Fruit fly (Drosophila melanogaster) whole organism, prepupa: ENCODE data around the gene CG46311.

Source experiments
- Blimp-1 ChIP-seq: fragments of 200-800 bp; sonication (Bioruptor generic); optimal IDR thresholded peaks from 3 replicates; lab custom pipeline; 2017; ENCODE audit warnings: missing biosample characterization, missing genetic modification characterization, mild to moderate bottlenecking, moderate library complexity, missing genetic modification reagents
- CG10669 ChIP-seq: fragments of 200-800 bp; sonication (Bioruptor generic); optimal IDR thresholded peaks from 3 replicates; lab custom pipeline; 2018; ENCODE audit warnings: missing biosample characterization, mild to moderate bottlenecking, missing genetic modification characterization, moderate library complexity
- CG11294 ChIP-seq: fragments of 200-800 bp; sonication (Bioruptor generic); IDR thresholded peaks from 2 replicates; pipeline ENCODE4 v1.3.6; 2022; ENCODE audit warnings: missing biosample characterization, missing genetic modification characterization
- CG11762 ChIP-seq: fragments of 200-800 bp; sonication (Bioruptor generic); optimal IDR thresholded peaks from 3 replicates; lab custom pipeline; 2016; ENCODE audit warnings: missing biosample characterization, missing genetic modification characterization; ENCODE audit not compliant: insufficient read depth
- CG11902 ChIP-seq: fragments of 200-800 bp; sonication (Bioruptor generic); optimal IDR thresholded peaks from 3 replicates; lab custom pipeline; 2016; ENCODE audit warnings: missing biosample characterization, missing genetic modification characterization
- CG1621 ChIP-seq: fragments of 200-800 bp; sonication (Bioruptor generic); optimal IDR thresholded peaks from 3 replicates; lab custom pipeline; 2018; ENCODE audit warnings: missing biosample characterization, mild to moderate bottlenecking, missing genetic modification characterization
- CG16779 ChIP-seq: fragments of 200-800 bp; sonication (Bioruptor generic); optimal IDR thresholded peaks from 3 replicates; lab custom pipeline; 2017; ENCODE audit warnings: missing biosample characterization, mild to moderate bottlenecking, missing genetic modification characterization
- CG32006 ChIP-seq: fragments of 200-800 bp; sonication (Bioruptor generic); optimal IDR thresholded peaks from 3 replicates; lab custom pipeline; 2017; ENCODE audit warnings: missing biosample characterization, mild to moderate bottlenecking, missing genetic modification characterization
- CG34406 ChIP-seq: fragments of 200-800 bp; sonication (Bioruptor generic); optimal IDR thresholded peaks from 3 replicates; lab custom pipeline; 2016; ENCODE audit warnings: missing biosample characterization, missing genetic modification characterization
- CG3919 ChIP-seq: fragments of 200-800 bp; sonication (Bioruptor generic); optimal IDR thresholded peaks from 3 replicates; lab custom pipeline; 2016; ENCODE audit warnings: missing biosample characterization, missing genetic modification characterization
- CG6163 ChIP-seq: fragments of 200-800 bp; sonication (Bioruptor generic); IDR thresholded peaks from 3 replicates; pipeline ENCODE4 v1.3.6; 2022; ENCODE audit warnings: missing biosample characterization, missing genetic modification characterization
- CG6276 ChIP-seq: fragments of 200-800 bp; sonication (Bioruptor generic); optimal IDR thresholded peaks from 2 replicates; lab custom pipeline; 2017; ENCODE audit warnings: missing biosample characterization, mild to moderate bottlenecking, missing genetic modification characterization
- CG6808 ChIP-seq: fragments of 200-800 bp; sonication (Bioruptor generic); optimal IDR thresholded peaks from 3 replicates; lab custom pipeline; 2017; ENCODE audit warnings: missing biosample characterization, missing genetic modification characterization, mild to moderate bottlenecking, moderate library complexity, missing genetic modification reagents
- CG7368 ChIP-seq: fragments of 200-800 bp; sonication (Bioruptor generic); optimal IDR thresholded peaks from 3 replicates; lab custom pipeline; 2016; ENCODE audit warnings: missing biosample characterization, missing genetic modification characterization
- CG8632 ChIP-seq: fragments of 200-800 bp; sonication (Bioruptor generic); optimal IDR thresholded peaks from 3 replicates; lab custom pipeline; 2016; ENCODE audit warnings: missing biosample characterization, missing genetic modification characterization
- CG9139 ChIP-seq: fragments of 200-800 bp; sonication (Bioruptor generic); optimal IDR thresholded peaks from 3 replicates; lab custom pipeline; 2017; ENCODE audit warnings: missing biosample characterization, mild to moderate bottlenecking, missing genetic modification characterization
- Eip93F ChIP-seq: fragments of 200-800 bp; sonication (Bioruptor generic); optimal IDR thresholded peaks from 2 replicates; lab custom pipeline; 2016; ENCODE audit warnings: missing biosample characterization, mild to moderate bottlenecking, missing genetic modification characterization
- Ets21C ChIP-seq: fragments of 200-800 bp; sonication (Bioruptor generic); optimal IDR thresholded peaks from 3 replicates; lab custom pipeline; 2016; ENCODE audit warnings: missing biosample characterization, missing genetic modification characterization
- Ets96B ChIP-seq: fragments of 200-800 bp; optimal IDR thresholded peaks from 2 replicates; lab custom pipeline; 2019; ENCODE audit warnings: missing biosample characterization, mild to moderate bottlenecking, missing genetic modification characterization, moderate library complexity
- Gug ChIP-seq: fragments of 200-800 bp; sonication (Bioruptor generic); IDR thresholded peaks from 2 replicates; pipeline ENCODE4 v1.3.6; 2022; ENCODE audit warnings: missing biosample characterization, missing genetic modification characterization
- Hr38 ChIP-seq: sonication (Bioruptor generic); optimal IDR thresholded peaks from 2 replicates; lab custom pipeline; 2016; ENCODE audit warnings: missing biosample characterization, missing genetic modification characterization
- Hr4 ChIP-seq: fragments of 200-800 bp; sonication (Bioruptor generic); optimal IDR thresholded peaks from 3 replicates; lab custom pipeline; 2016; ENCODE audit warnings: missing biosample characterization, missing genetic modification characterization
- Lpt ChIP-seq: fragments of 200-800 bp; sonication (Bioruptor generic); optimal IDR thresholded peaks from 3 replicates; lab custom pipeline; 2016; ENCODE audit warnings: missing biosample characterization, missing genetic modification characterization
- OdsH ChIP-seq: fragments of 200-800 bp; sonication (Bioruptor generic); optimal IDR thresholded peaks from 3 replicates; lab custom pipeline; 2016; ENCODE audit warnings: missing biosample characterization, missing genetic modification characterization
- Sox14 ChIP-seq: fragments of 200-800 bp; sonication (Bioruptor generic); optimal IDR thresholded peaks from 3 replicates; lab custom pipeline; 2016; ENCODE audit warnings: missing biosample characterization, missing genetic modification characterization
- achi ChIP-seq: fragments of 200-800 bp; sonication (Bioruptor generic); optimal IDR thresholded peaks from 3 replicates; lab custom pipeline; 2016; ENCODE audit warnings: missing biosample characterization, missing genetic modification characterization
- dac ChIP-seq: fragments of 200-800 bp; sonication (Bioruptor generic); optimal IDR thresholded peaks from 2 replicates; lab custom pipeline; 2017; ENCODE audit warnings: missing biosample characterization, mild to moderate bottlenecking, missing genetic modification characterization
- dsx ChIP-seq: fragments of 200-800 bp; optimal IDR thresholded peaks from 3 replicates; lab custom pipeline; 2019; ENCODE audit warnings: missing biosample characterization, mild to moderate bottlenecking, missing genetic modification characterization, moderate library complexity; ENCODE audit not compliant: poor library complexity, severe bottlenecking
- eg ChIP-seq: fragments of 200-800 bp; sonication (Bioruptor generic); IDR thresholded peaks from 3 replicates; pipeline ENCODE4 v1.3.6; 2022; ENCODE audit warnings: missing biosample characterization, missing genetic modification characterization
- esn ChIP-seq: fragments of 200-800 bp; sonication (Bioruptor generic); optimal IDR thresholded peaks from 2 replicates; lab custom pipeline; 2016; ENCODE audit warnings: missing biosample characterization, mild to moderate bottlenecking, missing genetic modification characterization, moderate library complexity
- fd85E ChIP-seq: fragments of 200-800 bp; sonication (Bioruptor generic); optimal IDR thresholded peaks from 3 replicates; lab custom pipeline; 2016; ENCODE audit warnings: missing biosample characterization, missing genetic modification characterization
- fkh ChIP-seq: fragments of 200-800 bp; sonication (Bioruptor generic); optimal IDR thresholded peaks from 3 replicates; lab custom pipeline; 2017; ENCODE audit warnings: missing biosample characterization, mild to moderate bottlenecking, missing genetic modification characterization, moderate library complexity
- net ChIP-seq: fragments of 200-800 bp; sonication (Bioruptor generic); optimal IDR thresholded peaks from 3 replicates; lab custom pipeline; 2016; ENCODE audit warnings: missing biosample characterization, missing genetic modification characterization
- pdm3 ChIP-seq: fragments of 200-800 bp; sonication (Bioruptor generic); optimal IDR thresholded peaks from 3 replicates; lab custom pipeline; 2016; ENCODE audit warnings: missing biosample characterization, missing genetic modification characterization
- salr ChIP-seq, 2 experiments: fragments of 200-800 bp; sonication (Bioruptor generic); optimal IDR thresholded peaks; 3 replicates each; lab custom pipeline; 2016 to 2018; ENCODE audit warnings: missing biosample characterization in 2 of 2, missing genetic modification characterization in 2 of 2, mild to moderate bottlenecking in 1 of 2
- spab ChIP-seq: fragments of 200-800 bp; sonication (Bioruptor generic); optimal IDR thresholded peaks from 2 replicates; lab custom pipeline; 2017; ENCODE audit warnings: missing biosample characterization, mild to moderate bottlenecking, missing genetic modification characterization, missing genetic modification reagents
- ss ChIP-seq, 2 experiments: fragments of 200-800 bp; sonication (Bioruptor generic); optimal IDR thresholded peaks; 2 replicates in 1 of 2; 3 replicates in 1 of 2; lab custom pipeline; 2017 to 2018; ENCODE audit warnings: mild to moderate bottlenecking in 2 of 2, missing biosample characterization in 2 of 2, missing genetic modification characterization in 2 of 2, moderate library complexity in 1 of 2
- svp ChIP-seq: fragments of 200-800 bp; sonication (Bioruptor generic); peaks from one replicate; lab custom pipeline; 2016; ENCODE audit warnings: missing biosample characterization, missing genetic modification characterization
- topi ChIP-seq: fragments of 200-800 bp; sonication (Bioruptor generic); optimal IDR thresholded peaks from 3 replicates; lab custom pipeline; 2016; ENCODE audit warnings: missing biosample characterization, missing genetic modification characterization
- vri ChIP-seq: fragments of 200-800 bp; sonication (Bioruptor generic); optimal IDR thresholded peaks from 3 replicates; lab custom pipeline; 2016; ENCODE audit warnings: missing biosample characterization, mild to moderate bottlenecking, missing genetic modification characterization

Gene CG46311

dm6 chrX:13626579-13626894, 62.9 kb downstream of the CG46311 start (continued):
- TF ChIP-seq esn (peak; percentile 41), CG11294 (GFP tag; lab: Robert Waterston, UW) (no peak), CG11902 (GFP tag; lab: Kevin White, UChicago) (no peak), spab (GFP tag; lab: Kevin White, UChicago) (no peak), dsx (GFP tag; lab: Kevin White, UChicago) (no peak), fkh (GFP tag; lab: Kevin White, UChicago) (peak; percentile 47), fd85E (no peak), Ets96B (tag; lab: Kevin White, UChicago) (peak; percentile 20), CG34406 (GFP tag; lab: Kevin White, UChicago) (peak; percentile 19), Lpt (GFP tag; lab: Kevin White, UChicago) (peak; percentile 1), OdsH (GFP tag; lab: Kevin White, UChicago) (no peak), pdm3 (GFP tag; lab: Kevin White, UChicago) (peak; percentile 51), Gug (no peak), CG7368 (GFP tag; lab: Kevin White, UChicago) (peak; percentile 39), CG16779 (tag; lab: Kevin White, UChicago) (no peak), net (peak; percentile 45), CG11762 (no peak), Blimp-1 (GFP tag; lab: Kevin White, UChicago) (no peak), CG1621 (no peak), CG3919 (GFP tag; lab: Kevin White, UChicago) (peak; percentile 28), Hr38 (GFP tag; lab: Kevin White, UChicago) (no peak), vri (no peak), CG6163 (no peak), topi (GFP tag; lab: Kevin White, UChicago) (peak; percentile 9), CG32006 (GFP tag; lab: Kevin White, UChicago) (peak; percentile 62), CG10669 (GFP tag; lab: Kevin White, UChicago) (peak; percentile 15), dac (GFP tag; lab: Kevin White, UChicago) (no peak), CG8632 (peak; percentile 21), CG6808 (GFP tag; lab: Kevin White, UChicago) (peak; percentile 34), achi (GFP tag; lab: Kevin White, UChicago) (peak; percentile 37), CG9139 (GFP tag; lab: Kevin White, UChicago) (no peak), ss (GFP tag; optimal IDR thresholded peaks at IDR 0.05; lab: Kevin White, UChicago) (peak; percentile 11 to 41)
- TF ChIP-seq, all 60 proteins: peak for 30

DNA sequence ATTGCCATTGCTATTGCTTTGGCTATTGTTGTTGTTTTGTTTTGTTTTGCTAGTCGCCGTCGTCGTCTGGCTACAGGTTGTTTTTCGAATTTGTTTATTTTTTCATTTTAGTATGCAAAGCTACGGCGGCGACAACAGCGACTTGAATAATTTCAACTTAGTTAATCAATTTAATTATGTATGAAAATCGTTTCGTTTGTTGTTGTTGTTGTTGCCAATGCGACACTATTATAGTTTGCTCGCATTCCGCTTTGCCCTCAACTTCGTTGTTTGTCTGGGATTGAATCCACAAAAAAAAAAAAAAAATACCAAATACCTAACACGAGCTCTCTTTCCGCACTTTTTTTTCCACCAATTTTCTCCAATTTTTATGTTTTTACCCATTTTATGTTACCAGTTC, 64.2 kb downstream of the CG46311 start:
- no peak for TF ChIP-seq Ets21C (GFP tag; lab: Kevin White, UChicago)
- TF ChIP-seq dsx (GFP tag; lab: Kevin White, UChicago), result no peak
- TF ChIP-seq Hr4 (GFP tag; lab: Kevin White, UChicago), result no peak
- TF ChIP-seq eg (GFP tag; lab: Robert Waterston, UW), result no peak
- no peak for TF ChIP-seq spab (GFP tag; lab: Kevin White, UChicago)
- no peak for TF ChIP-seq OdsH (GFP tag; lab: Kevin White, UChicago)
- TF ChIP-seq svp (GFP tag; lab: Kevin White, UChicago), result no peak
- no peak for TF ChIP-seq fkh (GFP tag; lab: Kevin White, UChicago)
- no peak for TF ChIP-seq Hr38 (GFP tag; lab: Kevin White, UChicago)
- TF ChIP-seq Eip93F (GFP tag; lab: Kevin White, UChicago), result no peak
- no peak for TF ChIP-seq Blimp-1 (GFP tag; lab: Kevin White, UChicago)
- no peak for TF ChIP-seq CG10669 (GFP tag; lab: Kevin White, UChicago)
- no peak for TF ChIP-seq topi (GFP tag; lab: Kevin White, UChicago)
- no peak for TF ChIP-seq CG6276 (GFP tag; lab: Kevin White, UChicago)
- no peak for TF ChIP-seq ss (GFP tag; optimal IDR thresholded peaks at IDR 0.05; lab: Kevin White, UChicago)
- TF ChIP-seq dac (GFP tag; lab: Kevin White, UChicago), result no peak
- no peak for TF ChIP-seq salr (GFP tag; optimal IDR thresholded peaks at IDR 0.05; lab: Kevin White, UChicago)
- no peak for TF ChIP-seq CG32006 (GFP tag; lab: Kevin White, UChicago)
- no peak for TF ChIP-seq Sox14 (GFP tag; lab: Kevin White, UChicago)
